Fruit fly (Drosophila melanogaster): ENCODE data around the gene CG32645.

Gene CG32645

dm6 chrX:13094085-13094764 is 44.8 kb upstream of the CG32645 start, which contains the start of gene CG2200 (continued):
- TF ChIP-seq Dif (GFP tag; optimal IDR thresholded peaks at IDR 0.05; ENCODE audit: partially characterized antibody) (no peak), Hr83 (GFP tag; optimal IDR thresholded peaks at IDR 0.05; ENCODE audit: poor library complexity, severe bottlenecking) (peak; percentile 59), Mio (GFP tag; optimal IDR thresholded peaks at IDR 0.05) (no peak), jim (GFP tag; optimal IDR thresholded peaks at IDR 0.05) (no peak), OdsH (GFP tag; optimal IDR thresholded peaks at IDR 0.05) (peak; percentile 61), br (GFP tag; optimal IDR thresholded peaks at IDR 0.05) (peak; percentile 75), tai (GFP tag; optimal IDR thresholded peaks at IDR 0.05) (no peak), Myc (optimal IDR thresholded peaks at IDR 0.05) (no peak), Vsx2 (GFP tag; optimal IDR thresholded peaks at IDR 0.05; ENCODE audit: partially characterized antibody) (no peak), lola (GFP tag; optimal IDR thresholded peaks at IDR 0.05) (no peak), dl (GFP tag; optimal IDR thresholded peaks at IDR 0.05; ENCODE audit: insufficient read depth in 1 of 2, partially characterized antibody in 2 of 2) (no peak), fru (GFP tag; optimal IDR thresholded peaks at IDR 0.05) (peak; percentile 90), HLH106 (tag; optimal IDR thresholded peaks at IDR 0.05) (peak; percentile 73), dmrt93B (GFP tag; optimal IDR thresholded peaks at IDR 0.05) (peak; percentile 30), h (GFP tag; optimal IDR thresholded peaks at IDR 0.05) (peak; percentile 82), dsf (GFP tag; optimal IDR thresholded peaks at IDR 0.05; ENCODE audit: borderline replicate concordance) (no peak)

dm6 chrX:13099919-13100318 is 39.1 kb upstream of the CG32645 start:
- TF ChIP-seq Rel (GFP tag; optimal IDR thresholded peaks at IDR 0.05) (no peak), Rel (tag; optimal IDR thresholded peaks at IDR 0.05) (peak; percentile 67), dsf (GFP tag; optimal IDR thresholded peaks at IDR 0.05; ENCODE audit: borderline replicate concordance) (no peak), HLH106 (tag; optimal IDR thresholded peaks at IDR 0.05) (peak; percentile 93), Sp1 (GFP tag; optimal IDR thresholded peaks at IDR 0.05) (peak; percentile 85), usp (GFP tag; optimal IDR thresholded peaks at IDR 0.05) (no peak), CrebA (GFP tag; optimal IDR thresholded peaks at IDR 0.05; ENCODE audit: borderline replicate concordance) (no peak), CG32264 (GFP tag; optimal IDR thresholded peaks at IDR 0.05) (peak; percentile 40), foxo (GFP tag; optimal IDR thresholded peaks at IDR 0.05) (peak in 1 of 2 experiments; percentile 92), Mio (GFP tag; optimal IDR thresholded peaks at IDR 0.05) (no peak), pan (optimal IDR thresholded peaks at IDR 0.05) (no peak), N (GFP tag; optimal IDR thresholded peaks at IDR 0.05) (no peak), jim (GFP tag; optimal IDR thresholded peaks at IDR 0.05) (no peak), lola (GFP tag; optimal IDR thresholded peaks at IDR 0.05) (no peak), br (GFP tag; optimal IDR thresholded peaks at IDR 0.05) (peak; percentile 60), ey (GFP tag; optimal IDR thresholded peaks at IDR 0.05) (peak; percentile 52), fru (GFP tag; optimal IDR thresholded peaks at IDR 0.05) (peak; percentile 66), Abd-B (GFP tag; optimal IDR thresholded peaks at IDR 0.05) (no peak), psq (GFP tag; optimal IDR thresholded peaks at IDR 0.05) (peak; percentile 81), rgr (GFP tag; optimal IDR thresholded peaks at IDR 0.05) (peak; percentile 90), GATAd (GFP tag; optimal IDR thresholded peaks at IDR 0.05) (no peak), Hnf4 (GFP tag; optimal IDR thresholded peaks at IDR 0.05) (peak; percentile 68), Dif (GFP tag; optimal IDR thresholded peaks at IDR 0.05; ENCODE audit: partially characterized antibody) (no peak), sv (GFP tag; optimal IDR thresholded peaks at IDR 0.05) (peak; percentile 12), Myc (optimal IDR thresholded peaks at IDR 0.05) (no peak), Dfd (GFP tag; optimal IDR thresholded peaks at IDR 0.05) (no peak), dmrt93B (GFP tag; optimal IDR thresholded peaks at IDR 0.05) (peak; percentile 78), brk (GFP tag; optimal IDR thresholded peaks at IDR 0.05) (peak; percentile 14), OdsH (GFP tag; optimal IDR thresholded peaks at IDR 0.05) (peak; percentile 82), Hr83 (GFP tag; optimal IDR thresholded peaks at IDR 0.05; ENCODE audit: poor library complexity, severe bottlenecking) (peak; percentile 59), dl (GFP tag; optimal IDR thresholded peaks at IDR 0.05; ENCODE audit: insufficient read depth in 1 of 2, partially characterized antibody in 2 of 2) (no peak), Jra (GFP tag; optimal IDR thresholded peaks at IDR 0.05) (peak; percentile 9), Vsx2 (GFP tag; optimal IDR thresholded peaks at IDR 0.05; ENCODE audit: partially characterized antibody) (no peak), woc (GFP tag; optimal IDR thresholded peaks at IDR 0.05) (no peak), CG9705 (GFP tag; optimal IDR thresholded peaks at IDR 0.05) (peak; percentile 75), sage (GFP tag; optimal IDR thresholded peaks at IDR 0.05) (peak; percentile 38), h (GFP tag; optimal IDR thresholded peaks at IDR 0.05) (peak; percentile 80), tai (GFP tag; optimal IDR thresholded peaks at IDR 0.05) (no peak), Hr78 (GFP tag; optimal IDR thresholded peaks at IDR 0.05) (no peak)
